Worm (Caenorhabditis elegans) whole organism, L2 larva: Measurements from ENCODE around the gene sqv-6.

Source experiments
- C34F6.9 ChIP-seq: fragments of 150-350 bp; optimal IDR thresholded peaks from 2 replicates; lab custom pipeline; 2014; ENCODE audit warnings: missing biosample characterization, missing genetic modification characterization
- F13H6.1 ChIP-seq: sonication (generic microtip); optimal IDR thresholded peaks from 2 replicates; lab custom pipeline; 2016; ENCODE audit warnings: missing genetic modification characterization, missing compliant biosample characterization
- R02D3.7 ChIP-seq: fragments of 150-350 bp; optimal IDR thresholded peaks from 2 replicates; lab custom pipeline; 2014; ENCODE audit warnings: missing biosample characterization, missing genetic modification characterization
- Y55F3AM.14 ChIP-seq: fragments of 200-800 bp; sonication (Bioruptor generic); optimal IDR thresholded peaks from 2 replicates; lab custom pipeline; 2018; ENCODE audit warnings: mild to moderate bottlenecking, missing genetic modification characterization, missing compliant biosample characterization
- ZK546.5 ChIP-seq: sonication (generic microtip); optimal IDR thresholded peaks from 2 replicates; lab custom pipeline; 2017; ENCODE audit warnings: missing biosample characterization, missing genetic modification characterization
- alr-1 ChIP-seq: fragments of 150-350 bp; optimal IDR thresholded peaks from 2 replicates; lab custom pipeline; 2014; ENCODE audit warnings: missing biosample characterization, missing genetic modification characterization
- aly-2 ChIP-seq: fragments of 150-350 bp; optimal IDR thresholded peaks from 2 replicates; lab custom pipeline; 2014; ENCODE audit warnings: missing biosample characterization, missing genetic modification characterization
- ama-1 ChIP-seq: fragments of 150-350 bp; optimal IDR thresholded peaks from 2 replicates; lab custom pipeline; 2018; ENCODE audit warnings: inconsistent platforms
- blmp-1 ChIP-seq: sonication (generic microtip); optimal IDR thresholded peaks from 2 replicates; lab custom pipeline; 2017; ENCODE audit warnings: missing genetic modification characterization, mild to moderate bottlenecking, missing compliant biosample characterization, antibody characterized with exemption, moderate library complexity; ENCODE audit not compliant: insufficient read depth
- ceh-16 ChIP-seq: fragments of 150-350 bp; optimal IDR thresholded peaks from 2 replicates; lab custom pipeline; 2014; ENCODE audit warnings: missing biosample characterization, missing genetic modification characterization
- ceh-82 ChIP-seq: fragments of 150-350 bp; optimal IDR thresholded peaks from 2 replicates; lab custom pipeline; 2014; ENCODE audit warnings: missing biosample characterization, missing genetic modification characterization
- crh-2 ChIP-seq: sonication (generic microtip); optimal IDR thresholded peaks from 2 replicates; lab custom pipeline; 2017; ENCODE audit warnings: missing biosample characterization, missing genetic modification characterization
- dmd-4 ChIP-seq: sonication (generic microtip); optimal IDR thresholded peaks from 2 replicates; lab custom pipeline; 2017; ENCODE audit warnings: missing biosample characterization, missing genetic modification characterization
- egl-27 ChIP-seq: sonication (generic microtip); optimal IDR thresholded peaks from 3 replicates; lab custom pipeline; 2017; ENCODE audit warnings: missing biosample characterization, missing genetic modification reagents, missing genetic modification characterization
- elt-1 ChIP-seq: fragments of 150-350 bp; optimal IDR thresholded peaks from 2 replicates; lab custom pipeline; 2014; ENCODE audit warnings: missing biosample characterization, missing genetic modification characterization
- elt-3 ChIP-seq: sonication (generic microtip); optimal IDR thresholded peaks from 2 replicates; lab custom pipeline; 2017; ENCODE audit warnings: missing biosample characterization, missing genetic modification characterization
- fos-1 ChIP-seq: fragments of 150-350 bp; optimal IDR thresholded peaks from 2 replicates; lab custom pipeline; 2014; ENCODE audit warnings: missing biosample characterization, missing genetic modification characterization
- gmeb-1 ChIP-seq: fragments of 150-350 bp; optimal IDR thresholded peaks from 2 replicates; lab custom pipeline; 2014; ENCODE audit warnings: missing biosample characterization, missing genetic modification characterization
- lin-11 ChIP-seq: fragments of 150-350 bp; sonication (generic microtip); optimal IDR thresholded peaks from 2 replicates; lab custom pipeline; 2014; ENCODE audit warnings: missing biosample characterization, missing genetic modification characterization, inconsistent platforms, mixed read lengths
- lin-13 ChIP-seq: fragments of 150-350 bp; optimal IDR thresholded peaks from 2 replicates; lab custom pipeline; 2014; ENCODE audit warnings: missing biosample characterization, missing genetic modification reagents, missing genetic modification characterization
- lin-39 ChIP-seq: fragments of 150-350 bp; optimal IDR thresholded peaks from 2 replicates; lab custom pipeline; 2014; ENCODE audit warnings: missing biosample characterization, missing genetic modification reagents, missing genetic modification characterization
- lsy-2 ChIP-seq, 2 experiments: fragments of 150-350 bp in 1 of 2; sonication (generic microtip) in 1 of 2; optimal IDR thresholded peaks; 2 replicates each; lab custom pipeline; 2014 to 2017; ENCODE audit warnings: missing biosample characterization in 2 of 2, missing genetic modification characterization in 2 of 2
- mab-5 ChIP-seq: fragments of 150-350 bp; optimal IDR thresholded peaks from 2 replicates; lab custom pipeline; 2014; ENCODE audit warnings: missing biosample characterization, missing genetic modification characterization
- mbf-1 ChIP-seq: sonication (generic microtip); optimal IDR thresholded peaks from 2 replicates; lab custom pipeline; 2017; ENCODE audit warnings: missing biosample characterization, missing genetic modification characterization
- mdl-1 ChIP-seq, 2 experiments: fragments of 150-350 bp in 1 of 2; sonication (generic microtip) in 1 of 2; optimal IDR thresholded peaks; 2 replicates each; lab custom pipeline; 2017; ENCODE audit warnings: missing biosample characterization in 2 of 2, missing genetic modification characterization in 2 of 2
- nhr-10 ChIP-seq: sonication (generic microtip); optimal IDR thresholded peaks from 2 replicates; lab custom pipeline; 2017; ENCODE audit warnings: missing biosample characterization, missing genetic modification characterization
- nhr-11 ChIP-seq: fragments of 150-350 bp; optimal IDR thresholded peaks from 2 replicates; lab custom pipeline; 2014; ENCODE audit warnings: missing biosample characterization, missing genetic modification characterization
- nhr-12 ChIP-seq: fragments of 150-350 bp; optimal IDR thresholded peaks from 2 replicates; lab custom pipeline; 2014; ENCODE audit warnings: missing biosample characterization, missing genetic modification characterization
- nhr-129 ChIP-seq: fragments of 150-350 bp; optimal IDR thresholded peaks from 2 replicates; lab custom pipeline; 2014; ENCODE audit warnings: missing biosample characterization, missing genetic modification characterization
- nhr-21 ChIP-seq: fragments of 150-350 bp; optimal IDR thresholded peaks from 2 replicates; lab custom pipeline; 2014; ENCODE audit warnings: missing biosample characterization, missing genetic modification characterization
- nhr-23 ChIP-seq: fragments of 150-350 bp; optimal IDR thresholded peaks from 2 replicates; lab custom pipeline; 2014; ENCODE audit warnings: missing biosample characterization, missing genetic modification reagents, missing genetic modification characterization
- nhr-237 ChIP-seq: fragments of 150-350 bp; optimal IDR thresholded peaks from 2 replicates; lab custom pipeline; 2014; ENCODE audit warnings: missing biosample characterization, missing genetic modification characterization
- nhr-25 ChIP-seq: fragments of 150-350 bp; sonication (generic microtip); optimal IDR thresholded peaks from 3 replicates; lab custom pipeline; 2014; ENCODE audit warnings: missing biosample characterization, missing genetic modification characterization
- nhr-6 ChIP-seq: fragments of 150-350 bp; optimal IDR thresholded peaks from 2 replicates; lab custom pipeline; 2014; ENCODE audit warnings: missing biosample characterization, missing genetic modification characterization
- nhr-77 ChIP-seq: fragments of 150-350 bp; optimal IDR thresholded peaks from 2 replicates; lab custom pipeline; 2014; ENCODE audit warnings: missing biosample characterization, missing genetic modification characterization
- peb-1 ChIP-seq: fragments of 150-350 bp; optimal IDR thresholded peaks from 2 replicates; lab custom pipeline; 2014; ENCODE audit warnings: missing biosample characterization, missing genetic modification characterization
- sem-4 ChIP-seq: fragments of 150-350 bp; optimal IDR thresholded peaks from 2 replicates; lab custom pipeline; 2014; ENCODE audit warnings: missing biosample characterization, missing genetic modification reagents, missing genetic modification characterization
- skn-1 ChIP-seq: sonication (generic microtip); optimal IDR thresholded peaks from 2 replicates; lab custom pipeline; 2017; ENCODE audit warnings: missing biosample characterization, missing genetic modification characterization
- sma-3 ChIP-seq: sonication (generic microtip); optimal IDR thresholded peaks from 2 replicates; lab custom pipeline; 2016; ENCODE audit warnings: missing genetic modification reagents, missing genetic modification characterization, missing compliant biosample characterization
- sma-9 ChIP-seq, 2 experiments: fragments of 150-350 bp in 1 of 2; sonication (generic microtip) in 1 of 2; optimal IDR thresholded peaks; 2 replicates each; lab custom pipeline; 2014 to 2016; ENCODE audit warnings: missing genetic modification characterization in 2 of 2, mild to moderate bottlenecking in 1 of 2, missing biosample characterization in 1 of 2, missing compliant biosample characterization in 1 of 2, missing genetic modification reagents in 1 of 2, moderate library complexity in 1 of 2
- snpc-4 ChIP-seq: fragments of 150-350 bp; optimal IDR thresholded peaks from 2 replicates; lab custom pipeline; 2014; ENCODE audit warnings: missing biosample characterization, missing genetic modification characterization
- unc-39 ChIP-seq: fragments of 150-350 bp; optimal IDR thresholded peaks from 2 replicates; lab custom pipeline; 2014; ENCODE audit warnings: missing biosample characterization, missing genetic modification characterization
- unc-55 ChIP-seq: fragments of 150-350 bp; sonication (generic microtip); optimal IDR thresholded peaks from 3 replicates; lab custom pipeline; 2014; ENCODE audit warnings: missing biosample characterization, missing genetic modification reagents, missing genetic modification characterization
- unc-62 ChIP-seq: fragments of 150-350 bp; optimal IDR thresholded peaks from 2 replicates; lab custom pipeline; 2014; ENCODE audit warnings: missing biosample characterization, missing genetic modification reagents, missing genetic modification characterization
- zag-1 ChIP-seq: fragments of 150-350 bp; optimal IDR thresholded peaks from 2 replicates; lab custom pipeline; 2014; ENCODE audit warnings: missing biosample characterization, missing genetic modification characterization
- ztf-1 ChIP-seq: fragments of 200-800 bp; sonication (Bioruptor generic); conservative IDR thresholded peaks from 2 replicates; pipeline ENCODE4 v1.3.6; 2022; ENCODE audit warnings: missing genetic modification characterization, missing compliant biosample characterization
- ztf-11 ChIP-seq: sonication (generic microtip); optimal IDR thresholded peaks from 2 replicates; lab custom pipeline; 2017; ENCODE audit warnings: missing biosample characterization, missing genetic modification characterization
- ztf-4 ChIP-seq: fragments of 150-350 bp; optimal IDR thresholded peaks from 2 replicates; lab custom pipeline; 2014; ENCODE audit warnings: missing biosample characterization, missing genetic modification characterization

Gene sqv-6

DNA sequence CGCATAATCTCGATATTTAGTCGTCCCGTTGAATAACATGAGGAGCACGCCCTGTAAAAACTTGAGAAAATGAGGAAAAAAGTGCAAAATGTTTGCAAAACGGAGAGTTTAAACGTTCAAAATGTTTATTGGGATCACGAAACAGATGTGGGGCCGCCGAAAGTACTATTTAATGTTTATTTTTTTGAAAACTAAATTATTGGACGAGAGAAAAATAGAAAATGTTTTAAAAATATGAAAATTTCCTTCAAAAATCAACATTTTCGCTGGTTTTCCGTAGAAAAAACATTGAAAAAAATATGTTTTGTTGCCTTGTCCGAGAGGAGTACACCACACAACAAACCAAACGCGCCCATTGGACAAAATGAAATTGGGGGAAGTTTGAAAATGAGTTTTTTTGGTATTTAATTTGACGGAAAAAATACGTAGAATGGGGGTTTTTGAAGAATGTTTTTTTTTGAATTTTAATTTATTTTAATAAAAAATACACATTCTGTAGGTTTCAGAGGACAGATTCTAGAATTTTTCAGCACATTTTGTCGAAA is at the start of gene sqv-6:
TSS of gene sqv-6 (minus strand) at position 51 of the 545 bp plus-strand sequence.
- TF ChIP-seq egl-27 (tag; lab: Kevin White, UChicago) (no peak), skn-1 (no peak), lin-39 (tag; lab: Kevin White, UChicago) (no peak), unc-55 (GFP tag; lab: Kevin White, UChicago) (peak; percentile 87), Y55F3AM.14 (GFP tag; lab: Kevin White, UChicago) (no peak), elt-3 (tag; lab: Kevin White, UChicago) (no peak), elt-1 (tag; lab: Kevin White, UChicago) (no peak), fos-1 (tag; lab: Kevin White, UChicago) (no peak), R02D3.7 (tag; lab: Kevin White, UChicago) (no peak), dmd-4 (tag; lab: Kevin White, UChicago) (no peak), nhr-237 (no peak), lin-11 (no peak), ama-1 (lab: Kevin White, UChicago) (no peak), nhr-77 (tag; lab: Kevin White, UChicago) (no peak), zag-1 (tag; lab: Kevin White, UChicago) (no peak), mab-5 (tag; lab: Kevin White, UChicago) (no peak), lsy-2 (tag; optimal IDR thresholded peaks at IDR 0.05; lab: Kevin White, UChicago) (peak in 1 of 2 experiments; percentile 70), nhr-10 (tag; lab: Kevin White, UChicago) (no peak), ceh-82 (tag; lab: Kevin White, UChicago) (no peak), mdl-1 (tag; optimal IDR thresholded peaks at IDR 0.05; lab: Kevin White, UChicago) (no peak), crh-2 (tag; lab: Kevin White, UChicago) (peak; percentile 33), ceh-16 (tag; lab: Kevin White, UChicago) (no peak), nhr-129 (tag; lab: Kevin White, UChicago) (peak; percentile 38), nhr-21 (tag; lab: Kevin White, UChicago) (no peak), peb-1 (no peak), gmeb-1 (tag; lab: Kevin White, UChicago) (peak; percentile 86), ZK546.5 (no peak), unc-39 (tag; lab: Kevin White, UChicago) (no peak), aly-2 (tag; lab: Kevin White, UChicago) (no peak), sem-4 (tag; lab: Kevin White, UChicago) (no peak), sma-3 (GFP tag; lab: Kevin White, UChicago) (no peak), ztf-11 (tag; lab: Kevin White, UChicago) (no peak), F13H6.1 (tag; lab: Kevin White, UChicago) (no peak), nhr-6 (tag; lab: Kevin White, UChicago) (no peak), nhr-11 (tag; lab: Kevin White, UChicago) (no peak), nhr-25 (peak; percentile 35), nhr-23 (tag; lab: Kevin White, UChicago) (no peak), ztf-4 (no peak), lin-13 (GFP tag; lab: Kevin White, UChicago) (peak; percentile 36), alr-1 (tag; lab: Kevin White, UChicago) (no peak), nhr-12 (tag; lab: Kevin White, UChicago) (no peak), sma-9 (GFP tag; optimal IDR thresholded peaks at IDR 0.05; lab: Kevin White, UChicago) (no peak), sma-9 (tag; optimal IDR thresholded peaks at IDR 0.05; lab: Kevin White, UChicago) (no peak), blmp-1 (tag; lab: Kevin White, UChicago) (no peak), ztf-1 (no peak), mbf-1 (tag; lab: Kevin White, UChicago) (no peak), snpc-4 (no peak), unc-62 (no peak), C34F6.9 (peak; percentile 60)
